Fruit fly (Drosophila melanogaster): Measurements from ENCODE around the gene kdn.
A peak's percentile ranks its signal among the peaks of the same experiment; 100 is the strongest.

kdn gene

DNA sequence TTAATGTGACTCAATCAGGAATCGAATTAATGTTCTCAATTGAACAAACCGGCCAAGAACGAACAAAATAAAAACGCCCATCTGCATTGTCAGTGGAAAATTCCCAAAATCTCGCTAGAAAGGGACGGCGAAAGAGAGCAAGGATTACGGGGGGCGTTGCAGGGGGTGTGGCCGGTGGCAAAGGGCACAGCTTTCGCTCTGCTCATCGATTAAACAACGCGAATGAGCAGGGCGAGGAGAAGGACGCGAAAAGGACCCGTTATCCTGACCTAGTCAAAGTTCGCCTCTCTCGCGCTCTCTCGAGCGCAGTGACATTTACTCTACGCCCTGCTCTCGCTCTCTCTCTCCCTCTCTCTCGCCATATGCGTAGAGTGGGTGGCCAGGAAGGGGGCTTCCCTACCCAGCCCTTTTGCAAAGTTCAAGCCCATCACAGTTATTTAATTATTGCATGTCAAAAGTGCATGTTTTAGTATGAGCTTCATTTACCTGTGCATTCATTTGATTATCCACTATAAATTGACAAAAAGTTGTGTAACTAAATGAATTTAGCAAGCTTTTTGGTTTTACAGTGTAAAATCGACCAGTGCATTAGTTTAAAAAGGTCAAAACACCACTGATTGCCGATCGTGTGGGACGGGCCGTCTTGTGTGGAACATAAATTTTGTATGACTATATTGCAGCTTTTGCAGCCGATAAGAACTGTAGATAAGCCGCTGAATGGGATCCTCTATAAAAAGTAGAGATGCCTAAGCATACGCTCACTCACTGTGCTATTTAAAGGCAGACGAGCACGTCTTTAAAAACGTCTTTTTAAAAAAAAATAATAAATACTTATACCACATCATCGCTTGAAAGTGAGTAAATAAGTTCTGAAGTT lies 11.5 kb upstream of the kdn start:
- TF ChIP-seq acj6 (GFP tag; optimal IDR thresholded peaks at IDR 0.05) (peak; percentile 55), CG1621 (tag; optimal IDR thresholded peaks at IDR 0.05) (peak; percentile 37), Eip75B (GFP tag; optimal IDR thresholded peaks at IDR 0.05) (peak; percentile 60), Ets96B (tag; optimal IDR thresholded peaks at IDR 0.05) (peak; percentile 50), achi (GFP tag; optimal IDR thresholded peaks at IDR 0.05) (peak; percentile 48), Blimp-1 (GFP tag; optimal IDR thresholded peaks at IDR 0.05) (no peak), eg (GFP tag; IDR thresholded peaks at IDR 0.05) (peak; percentile 38; the same call in 1 of the 3 replicates), Met (GFP tag; optimal IDR thresholded peaks at IDR 0.05) (peak; percentile 70), CG6276 (GFP tag; optimal IDR thresholded peaks at IDR 0.05) (peak; percentile 26), CG11902 (GFP tag; optimal IDR thresholded peaks at IDR 0.05) (no peak), dac (GFP tag; optimal IDR thresholded peaks at IDR 0.05) (no peak), fkh (GFP tag; optimal IDR thresholded peaks at IDR 0.05) (no peak), Eip78C (GFP tag) (peak; percentile 82), pdm3 (GFP tag; optimal IDR thresholded peaks at IDR 0.05) (peak; percentile 64), CG8632 (GFP tag; optimal IDR thresholded peaks at IDR 0.05) (peak; percentile 55), Eip93F (GFP tag; optimal IDR thresholded peaks at IDR 0.05) (no peak), CG11762 (GFP tag; optimal IDR thresholded peaks at IDR 0.05; ENCODE audit: insufficient read depth) (no peak), topi (GFP tag; optimal IDR thresholded peaks at IDR 0.05) (peak; percentile 61), CG8119 (GFP tag; IDR thresholded peaks at IDR 0.05) (peak; percentile 47; the same call in 2 of the 3 replicates), Sox102F (GFP tag; optimal IDR thresholded peaks at IDR 0.05) (peak; percentile 47), CG3919 (GFP tag; optimal IDR thresholded peaks at IDR 0.05) (peak; percentile 47), Hr39 (GFP tag; optimal IDR thresholded peaks at IDR 0.05) (peak; percentile 63), Gug (GFP tag; IDR thresholded peaks at IDR 0.05) (peak; percentile 33; the same call in 1 of the 2 replicates), ss (GFP tag; optimal IDR thresholded peaks at IDR 0.05) (peak; percentile 22 to 46), CG31627 (GFP tag; optimal IDR thresholded peaks at IDR 0.05) (peak; percentile 64), spab (GFP tag; optimal IDR thresholded peaks at IDR 0.05) (peak; percentile 35), CG3032 (tag; optimal IDR thresholded peaks at IDR 0.05) (peak; percentile 65), CG11294 (GFP tag; IDR thresholded peaks at IDR 0.05) (peak; percentile 56), CG7368 (GFP tag; optimal IDR thresholded peaks at IDR 0.05) (peak; percentile 32), Smox (GFP tag; optimal IDR thresholded peaks at IDR 0.05) (peak; percentile 57), Hr38 (GFP tag; optimal IDR thresholded peaks at IDR 0.05) (no peak), vri (GFP tag; optimal IDR thresholded peaks at IDR 0.05) (peak; percentile 9), dsx (GFP tag; optimal IDR thresholded peaks at IDR 0.05; ENCODE audit: poor library complexity, severe bottlenecking) (peak; percentile 27), CG9139 (GFP tag; optimal IDR thresholded peaks at IDR 0.05) (no peak), cyc (GFP tag; optimal IDR thresholded peaks at IDR 0.05) (peak; percentile 48), net (GFP tag; optimal IDR thresholded peaks at IDR 0.05) (peak; percentile 58), Lpt (GFP tag; optimal IDR thresholded peaks at IDR 0.05) (peak; percentile 13), CG6163 (GFP tag; IDR thresholded peaks at IDR 0.05) (peak; percentile 63), CG8319 (GFP tag; optimal IDR thresholded peaks at IDR 0.05) (no peak), CG32006 (GFP tag; optimal IDR thresholded peaks at IDR 0.05) (peak; percentile 79), OdsH (GFP tag; optimal IDR thresholded peaks at IDR 0.05) (peak; percentile 54), CG10631 (GFP tag; optimal IDR thresholded peaks at IDR 0.05) (peak; percentile 66), CG4318 (GFP tag; optimal IDR thresholded peaks at IDR 0.05) (peak; percentile 36), fd59A (GFP tag; optimal IDR thresholded peaks at IDR 0.05) (peak; percentile 59), Hr4 (GFP tag; optimal IDR thresholded peaks at IDR 0.05) (peak; percentile 63), lz (GFP tag; optimal IDR thresholded peaks at IDR 0.05) (peak; percentile 60), CG34406 (GFP tag; optimal IDR thresholded peaks at IDR 0.05) (peak; percentile 55), Sox15 (GFP tag; optimal IDR thresholded peaks at IDR 0.05) (peak; percentile 40), CG6854 (GFP tag; optimal IDR thresholded peaks at IDR 0.05) (no peak), Sox14 (GFP tag; optimal IDR thresholded peaks at IDR 0.05) (peak; percentile 79)

All from whole organism, prepupa.